Fruit fly (Drosophila melanogaster): Measurements from ENCODE around the gene Frl.
A peak's percentile ranks its signal among the peaks of the same experiment; 100 is the strongest.

Frl gene

DNA sequence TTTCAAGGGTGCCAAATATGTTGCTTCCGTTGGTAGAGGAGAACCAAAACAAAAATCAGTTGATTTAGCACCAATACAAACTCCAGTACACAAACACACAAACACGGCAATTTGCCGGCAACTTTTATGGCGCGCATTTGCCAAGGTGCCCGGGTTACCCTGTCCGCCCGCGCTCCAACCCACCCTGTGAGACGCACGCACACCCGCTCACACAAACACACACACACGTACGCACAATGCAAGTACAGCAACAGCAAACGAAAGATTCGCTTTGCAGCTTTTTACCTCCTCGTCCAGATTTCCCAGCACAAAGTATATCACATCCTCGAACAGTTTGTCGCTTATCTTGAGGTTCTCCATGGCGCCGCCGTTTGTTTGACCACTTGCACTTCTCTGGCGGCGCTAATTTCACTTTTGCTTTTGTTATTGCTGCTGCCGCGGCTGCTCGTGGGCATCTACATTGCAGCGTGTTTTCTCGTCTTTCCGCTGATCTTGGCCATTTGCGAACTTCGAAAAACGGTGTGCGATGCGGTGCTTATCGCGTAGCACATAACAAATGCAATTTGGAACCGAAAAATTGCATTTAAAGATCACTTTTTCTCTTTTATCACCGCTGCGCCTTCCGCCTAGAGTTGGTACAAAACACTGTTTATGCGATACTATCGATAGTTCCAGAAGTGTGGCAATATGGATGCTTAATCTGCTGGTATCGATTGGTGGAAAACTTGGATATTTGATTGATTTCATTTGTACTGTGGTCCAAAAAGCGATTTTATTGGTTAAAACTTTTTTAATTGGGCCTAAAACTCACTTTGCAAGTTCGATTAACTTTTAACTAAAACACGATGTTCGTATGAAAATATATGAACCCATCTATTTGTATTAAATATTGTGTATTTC, 24.3 kb upstream of the Frl start, which contains the start of gene Ptip (continued):
- TF ChIP-seq sd (tag; optimal IDR thresholded peaks at IDR 0.05) (no peak), CG8281 (tag; optimal IDR thresholded peaks at IDR 0.05) (no peak), CG6791 (GFP tag; IDR thresholded peaks at IDR 0.05; ENCODE audit: partially characterized antibody) (peak; percentile 98), gfzf (GFP tag; optimal IDR thresholded peaks at IDR 0.05) (peak; percentile 50), CG6175 (GFP tag; IDR thresholded peaks at IDR 0.05) (no peak), CG31365 (tag; optimal IDR thresholded peaks at IDR 0.05) (no peak), bowl (GFP tag; IDR thresholded peaks at IDR 0.05) (no peak), CG10366 (GFP tag; IDR thresholded peaks at IDR 0.05) (peak; percentile 75), CG12104 (GFP tag; optimal IDR thresholded peaks at IDR 0.05) (no peak), CG15514 (GFP tag; optimal IDR thresholded peaks at IDR 0.05) (peak; percentile 27), ci (GFP tag; IDR thresholded peaks at IDR 0.05) (peak; percentile 87), gcm2 (GFP tag; optimal IDR thresholded peaks at IDR 0.05) (no peak), CHES-1-like (GFP tag; optimal IDR thresholded peaks at IDR 0.05) (peak; percentile 62), seq (GFP tag; IDR thresholded peaks at IDR 0.05) (peak; percentile 81), sob (GFP tag; IDR thresholded peaks at IDR 0.05) (peak; percentile 31; the same call in 1 of the 2 replicates), Hr39 (optimal IDR thresholded peaks at IDR 0.05) (no peak), CG16815 (GFP tag; optimal IDR thresholded peaks at IDR 0.05) (no peak), knrl (GFP tag; IDR thresholded peaks at IDR 0.05; ENCODE audit: partially characterized antibody) (peak; percentile 97), CG32772 (GFP tag; IDR thresholded peaks at IDR 0.05) (no peak), pzg (GFP tag; optimal IDR thresholded peaks at IDR 0.05) (peak; percentile 91), CG7372 (GFP tag; IDR thresholded peaks at IDR 0.05) (no peak), CG14014 (GFP tag; IDR thresholded peaks at IDR 0.05) (no peak), mam (GFP tag; optimal IDR thresholded peaks at IDR 0.05) (peak; percentile 28), bbx (GFP tag; IDR thresholded peaks at IDR 0.05; ENCODE audit: partially characterized antibody) (peak; percentile 98), Dfd (GFP tag; optimal IDR thresholded peaks at IDR 0.05) (no peak), gcm (GFP tag; optimal IDR thresholded peaks at IDR 0.05) (no peak), Abd-B (GFP tag; optimal IDR thresholded peaks at IDR 0.05) (peak; percentile 81), CG14965 (GFP tag; optimal IDR thresholded peaks at IDR 0.05; ENCODE audit: borderline replicate concordance) (no peak), CrebB (tag; optimal IDR thresholded peaks at IDR 0.05) (peak; percentile 48), NC2α (GFP tag; optimal IDR thresholded peaks at IDR 0.05) (no peak), corto (GFP tag; optimal IDR thresholded peaks at IDR 0.05) (no peak), HHEX (GFP tag; optimal IDR thresholded peaks at IDR 0.05) (peak; percentile 48), Fer2 (tag; optimal IDR thresholded peaks at IDR 0.05) (no peak), CG9437 (GFP tag; optimal IDR thresholded peaks at IDR 0.05) (no peak), Ada2b (GFP tag; IDR thresholded peaks at IDR 0.05) (0 out of 2 replicates have a peak, but pooled peaks have one; percentile 19), CG4282 (GFP tag; optimal IDR thresholded peaks at IDR 0.05) (peak; percentile 23), CG10654 (GFP tag; optimal IDR thresholded peaks at IDR 0.05) (no peak), tin (GFP tag; optimal IDR thresholded peaks at IDR 0.05) (no peak), cg (GFP tag; optimal IDR thresholded peaks at IDR 0.05) (peak; percentile 97), ken (GFP tag; IDR thresholded peaks at IDR 0.05) (peak; percentile 56; the same call in 2 of the 3 replicates), CG8290 (GFP tag; optimal IDR thresholded peaks at IDR 0.05) (no peak), CG8290 (tag; optimal IDR thresholded peaks at IDR 0.05) (peak in 1 of 2 experiments; percentile 42), bsh (GFP tag; optimal IDR thresholded peaks at IDR 0.05) (peak in 1 of 2 experiments; percentile 38), cwo (GFP tag; optimal IDR thresholded peaks at IDR 0.05) (no peak), NfI (GFP tag; optimal IDR thresholded peaks at IDR 0.05) (peak; percentile 67), CG4617 (GFP tag; optimal IDR thresholded peaks at IDR 0.05; ENCODE audit: borderline replicate concordance) (peak; percentile 70), usp (GFP tag; optimal IDR thresholded peaks at IDR 0.05) (no peak), ttk (GFP tag; IDR thresholded peaks at IDR 0.05) (no peak), HLH54F (GFP tag; optimal IDR thresholded peaks at IDR 0.05) (peak; percentile 26)
